Worm (Caenorhabditis elegans) whole organism, L2 larva: ENCODE measurements around the gene C37C3.17.

ENCODE experiments used
- C34F6.9 ChIP-seq: fragments of 150-350 bp; optimal IDR thresholded peaks from 2 replicates; lab custom pipeline; 2014; ENCODE audit warnings: missing biosample characterization, missing genetic modification characterization
- F13H6.1 ChIP-seq: sonication (generic microtip); optimal IDR thresholded peaks from 2 replicates; lab custom pipeline; 2016; ENCODE audit warnings: missing genetic modification characterization, missing compliant biosample characterization
- R02D3.7 ChIP-seq: fragments of 150-350 bp; optimal IDR thresholded peaks from 2 replicates; lab custom pipeline; 2014; ENCODE audit warnings: missing biosample characterization, missing genetic modification characterization
- Y55F3AM.14 ChIP-seq: fragments of 200-800 bp; sonication (Bioruptor generic); optimal IDR thresholded peaks from 2 replicates; lab custom pipeline; 2018; ENCODE audit warnings: mild to moderate bottlenecking, missing genetic modification characterization, missing compliant biosample characterization
- ZK546.5 ChIP-seq: sonication (generic microtip); optimal IDR thresholded peaks from 2 replicates; lab custom pipeline; 2017; ENCODE audit warnings: missing biosample characterization, missing genetic modification characterization
- alr-1 ChIP-seq: fragments of 150-350 bp; optimal IDR thresholded peaks from 2 replicates; lab custom pipeline; 2014; ENCODE audit warnings: missing biosample characterization, missing genetic modification characterization
- aly-2 ChIP-seq: fragments of 150-350 bp; optimal IDR thresholded peaks from 2 replicates; lab custom pipeline; 2014; ENCODE audit warnings: missing biosample characterization, missing genetic modification characterization
- ama-1 ChIP-seq: fragments of 150-350 bp; optimal IDR thresholded peaks from 2 replicates; lab custom pipeline; 2018; ENCODE audit warnings: inconsistent platforms
- blmp-1 ChIP-seq: sonication (generic microtip); optimal IDR thresholded peaks from 2 replicates; lab custom pipeline; 2017; ENCODE audit warnings: missing genetic modification characterization, mild to moderate bottlenecking, missing compliant biosample characterization, antibody characterized with exemption, moderate library complexity; ENCODE audit not compliant: insufficient read depth
- ceh-16 ChIP-seq: fragments of 150-350 bp; optimal IDR thresholded peaks from 2 replicates; lab custom pipeline; 2014; ENCODE audit warnings: missing biosample characterization, missing genetic modification characterization
- ceh-82 ChIP-seq: fragments of 150-350 bp; optimal IDR thresholded peaks from 2 replicates; lab custom pipeline; 2014; ENCODE audit warnings: missing biosample characterization, missing genetic modification characterization
- crh-2 ChIP-seq: sonication (generic microtip); optimal IDR thresholded peaks from 2 replicates; lab custom pipeline; 2017; ENCODE audit warnings: missing biosample characterization, missing genetic modification characterization
- dmd-4 ChIP-seq: sonication (generic microtip); optimal IDR thresholded peaks from 2 replicates; lab custom pipeline; 2017; ENCODE audit warnings: missing biosample characterization, missing genetic modification characterization
- egl-27 ChIP-seq: sonication (generic microtip); optimal IDR thresholded peaks from 3 replicates; lab custom pipeline; 2017; ENCODE audit warnings: missing biosample characterization, missing genetic modification reagents, missing genetic modification characterization
- elt-1 ChIP-seq: fragments of 150-350 bp; optimal IDR thresholded peaks from 2 replicates; lab custom pipeline; 2014; ENCODE audit warnings: missing biosample characterization, missing genetic modification characterization
- elt-3 ChIP-seq: sonication (generic microtip); optimal IDR thresholded peaks from 2 replicates; lab custom pipeline; 2017; ENCODE audit warnings: missing biosample characterization, missing genetic modification characterization
- fos-1 ChIP-seq: fragments of 150-350 bp; optimal IDR thresholded peaks from 2 replicates; lab custom pipeline; 2014; ENCODE audit warnings: missing biosample characterization, missing genetic modification characterization
- gmeb-1 ChIP-seq: fragments of 150-350 bp; optimal IDR thresholded peaks from 2 replicates; lab custom pipeline; 2014; ENCODE audit warnings: missing biosample characterization, missing genetic modification characterization
- lin-11 ChIP-seq: fragments of 150-350 bp; sonication (generic microtip); optimal IDR thresholded peaks from 2 replicates; lab custom pipeline; 2014; ENCODE audit warnings: missing biosample characterization, missing genetic modification characterization, inconsistent platforms, mixed read lengths
- lin-13 ChIP-seq: fragments of 150-350 bp; optimal IDR thresholded peaks from 2 replicates; lab custom pipeline; 2014; ENCODE audit warnings: missing biosample characterization, missing genetic modification reagents, missing genetic modification characterization
- lin-39 ChIP-seq: fragments of 150-350 bp; optimal IDR thresholded peaks from 2 replicates; lab custom pipeline; 2014; ENCODE audit warnings: missing biosample characterization, missing genetic modification reagents, missing genetic modification characterization
- lsy-2 ChIP-seq, 2 experiments: fragments of 150-350 bp in 1 of 2; sonication (generic microtip) in 1 of 2; optimal IDR thresholded peaks; 2 replicates each; lab custom pipeline; 2014 to 2017; ENCODE audit warnings: missing biosample characterization in 2 of 2, missing genetic modification characterization in 2 of 2
- mab-5 ChIP-seq: fragments of 150-350 bp; optimal IDR thresholded peaks from 2 replicates; lab custom pipeline; 2014; ENCODE audit warnings: missing biosample characterization, missing genetic modification characterization
- mbf-1 ChIP-seq: sonication (generic microtip); optimal IDR thresholded peaks from 2 replicates; lab custom pipeline; 2017; ENCODE audit warnings: missing biosample characterization, missing genetic modification characterization
- mdl-1 ChIP-seq, 2 experiments: fragments of 150-350 bp in 1 of 2; sonication (generic microtip) in 1 of 2; optimal IDR thresholded peaks; 2 replicates each; lab custom pipeline; 2017; ENCODE audit warnings: missing biosample characterization in 2 of 2, missing genetic modification characterization in 2 of 2
- nhr-10 ChIP-seq: sonication (generic microtip); optimal IDR thresholded peaks from 2 replicates; lab custom pipeline; 2017; ENCODE audit warnings: missing biosample characterization, missing genetic modification characterization
- nhr-11 ChIP-seq: fragments of 150-350 bp; optimal IDR thresholded peaks from 2 replicates; lab custom pipeline; 2014; ENCODE audit warnings: missing biosample characterization, missing genetic modification characterization
- nhr-12 ChIP-seq: fragments of 150-350 bp; optimal IDR thresholded peaks from 2 replicates; lab custom pipeline; 2014; ENCODE audit warnings: missing biosample characterization, missing genetic modification characterization
- nhr-129 ChIP-seq: fragments of 150-350 bp; optimal IDR thresholded peaks from 2 replicates; lab custom pipeline; 2014; ENCODE audit warnings: missing biosample characterization, missing genetic modification characterization
- nhr-21 ChIP-seq: fragments of 150-350 bp; optimal IDR thresholded peaks from 2 replicates; lab custom pipeline; 2014; ENCODE audit warnings: missing biosample characterization, missing genetic modification characterization
- nhr-23 ChIP-seq: fragments of 150-350 bp; optimal IDR thresholded peaks from 2 replicates; lab custom pipeline; 2014; ENCODE audit warnings: missing biosample characterization, missing genetic modification reagents, missing genetic modification characterization
- nhr-237 ChIP-seq: fragments of 150-350 bp; optimal IDR thresholded peaks from 2 replicates; lab custom pipeline; 2014; ENCODE audit warnings: missing biosample characterization, missing genetic modification characterization
- nhr-25 ChIP-seq: fragments of 150-350 bp; sonication (generic microtip); optimal IDR thresholded peaks from 3 replicates; lab custom pipeline; 2014; ENCODE audit warnings: missing biosample characterization, missing genetic modification characterization
- nhr-6 ChIP-seq: fragments of 150-350 bp; optimal IDR thresholded peaks from 2 replicates; lab custom pipeline; 2014; ENCODE audit warnings: missing biosample characterization, missing genetic modification characterization
- nhr-77 ChIP-seq: fragments of 150-350 bp; optimal IDR thresholded peaks from 2 replicates; lab custom pipeline; 2014; ENCODE audit warnings: missing biosample characterization, missing genetic modification characterization
- peb-1 ChIP-seq: fragments of 150-350 bp; optimal IDR thresholded peaks from 2 replicates; lab custom pipeline; 2014; ENCODE audit warnings: missing biosample characterization, missing genetic modification characterization
- sem-4 ChIP-seq: fragments of 150-350 bp; optimal IDR thresholded peaks from 2 replicates; lab custom pipeline; 2014; ENCODE audit warnings: missing biosample characterization, missing genetic modification reagents, missing genetic modification characterization
- skn-1 ChIP-seq: sonication (generic microtip); optimal IDR thresholded peaks from 2 replicates; lab custom pipeline; 2017; ENCODE audit warnings: missing biosample characterization, missing genetic modification characterization
- sma-3 ChIP-seq: sonication (generic microtip); optimal IDR thresholded peaks from 2 replicates; lab custom pipeline; 2016; ENCODE audit warnings: missing genetic modification reagents, missing genetic modification characterization, missing compliant biosample characterization
- sma-9 ChIP-seq, 2 experiments: fragments of 150-350 bp in 1 of 2; sonication (generic microtip) in 1 of 2; optimal IDR thresholded peaks; 2 replicates each; lab custom pipeline; 2014 to 2016; ENCODE audit warnings: missing genetic modification characterization in 2 of 2, mild to moderate bottlenecking in 1 of 2, missing biosample characterization in 1 of 2, missing compliant biosample characterization in 1 of 2, missing genetic modification reagents in 1 of 2, moderate library complexity in 1 of 2
- snpc-4 ChIP-seq: fragments of 150-350 bp; optimal IDR thresholded peaks from 2 replicates; lab custom pipeline; 2014; ENCODE audit warnings: missing biosample characterization, missing genetic modification characterization
- unc-39 ChIP-seq: fragments of 150-350 bp; optimal IDR thresholded peaks from 2 replicates; lab custom pipeline; 2014; ENCODE audit warnings: missing biosample characterization, missing genetic modification characterization
- unc-55 ChIP-seq: fragments of 150-350 bp; sonication (generic microtip); optimal IDR thresholded peaks from 3 replicates; lab custom pipeline; 2014; ENCODE audit warnings: missing biosample characterization, missing genetic modification reagents, missing genetic modification characterization
- unc-62 ChIP-seq: fragments of 150-350 bp; optimal IDR thresholded peaks from 2 replicates; lab custom pipeline; 2014; ENCODE audit warnings: missing biosample characterization, missing genetic modification reagents, missing genetic modification characterization
- zag-1 ChIP-seq: fragments of 150-350 bp; optimal IDR thresholded peaks from 2 replicates; lab custom pipeline; 2014; ENCODE audit warnings: missing biosample characterization, missing genetic modification characterization
- ztf-1 ChIP-seq: fragments of 200-800 bp; sonication (Bioruptor generic); conservative IDR thresholded peaks from 2 replicates; pipeline ENCODE4 v1.3.6; 2022; ENCODE audit warnings: missing genetic modification characterization, missing compliant biosample characterization
- ztf-11 ChIP-seq: sonication (generic microtip); optimal IDR thresholded peaks from 2 replicates; lab custom pipeline; 2017; ENCODE audit warnings: missing biosample characterization, missing genetic modification characterization
- ztf-4 ChIP-seq: fragments of 150-350 bp; optimal IDR thresholded peaks from 2 replicates; lab custom pipeline; 2014; ENCODE audit warnings: missing biosample characterization, missing genetic modification characterization

Gene C37C3.17

ce11 chrV:7856641-7857040 lies 5.1 kb downstream of the C37C3.17 start:
- no peak for TF ChIP-seq ztf-11 (tag; lab: Kevin White, UChicago)
- TF ChIP-seq blmp-1 (tag; lab: Kevin White, UChicago): no peak

- TF ChIP-seq nhr-11: no peak
- peak; percentile 5 for TF ChIP-seq ama-1 (lab: Kevin White, UChicago)
- no peak for TF ChIP-seq unc-39 (tag; lab: Kevin White, UChicago)
- no peak for TF ChIP-seq nhr-10 (tag; lab: Kevin White, UChicago)
- TF ChIP-seq lin-39 (tag; lab: Kevin White, UChicago): no peak
- TF ChIP-seq Y55F3AM.14 (GFP tag; lab: Kevin White, UChicago): peak; percentile 37
- no peak for TF ChIP-seq snpc-4
- no peak for TF ChIP-seq C34F6.9
- TF ChIP-seq, all 48 proteins: peak for 2
Observed at ce11 chrV:7855382-7855994, 6.2 kb downstream of the C37C3.17 start, which contains the start of gene C37C3.2. Gene C37C3.2, plus strand, starts transcription at chrV:7855944.

- TF ChIP-seq ztf-1 (GFP tag; lab: Robert Waterston, UW): no peak
- no peak for TF ChIP-seq dmd-4 (tag; lab: Kevin White, UChicago)
- peak; percentile 31 for TF ChIP-seq ztf-4 (tag; lab: Kevin White, UChicago)
- TF ChIP-seq lin-11 (tag; lab: Kevin White, UChicago): peak; percentile 95
- TF ChIP-seq alr-1 (tag; lab: Kevin White, UChicago): no peak
- TF ChIP-seq blmp-1 (tag; lab: Kevin White, UChicago): peak; percentile 65
- TF ChIP-seq ceh-82 (tag; lab: Kevin White, UChicago): no peak
- peak; percentile 63 for TF ChIP-seq sma-3 (GFP tag; lab: Kevin White, UChicago)
- TF ChIP-seq crh-2 (tag; lab: Kevin White, UChicago): peak; percentile 99
- TF ChIP-seq mdl-1 (tag; optimal IDR thresholded peaks at IDR 0.05; lab: Kevin White, UChicago): peak in 1 of 2 experiments; percentile 58
- TF ChIP-seq nhr-25: peak; percentile 59
- no peak for TF ChIP-seq ZK546.5 (tag; lab: Kevin White, UChicago)
- peak; percentile 74 for TF ChIP-seq gmeb-1 (tag; lab: Kevin White, UChicago)
- TF ChIP-seq nhr-21 (tag; lab: Kevin White, UChicago): peak; percentile 79
- peak; percentile 85 for TF ChIP-seq fos-1 (tag; lab: Kevin White, UChicago)
- no peak for TF ChIP-seq nhr-23 (tag; lab: Kevin White, UChicago)
- TF ChIP-seq sma-9 (GFP tag; optimal IDR thresholded peaks at IDR 0.05; lab: Kevin White, UChicago): peak; percentile 90
- no peak for TF ChIP-seq sma-9 (tag; optimal IDR thresholded peaks at IDR 0.05; lab: Kevin White, UChicago)
- TF ChIP-seq unc-62 (GFP tag; lab: Kevin White, UChicago): no peak
- no peak for TF ChIP-seq nhr-10 (tag; lab: Kevin White, UChicago)
- TF ChIP-seq aly-2: no peak
- no peak for TF ChIP-seq zag-1 (tag; lab: Kevin White, UChicago)
- TF ChIP-seq elt-3 (tag; lab: Kevin White, UChicago): no peak
- no peak for TF ChIP-seq peb-1 (tag; lab: Kevin White, UChicago)
- no peak for TF ChIP-seq nhr-77
- peak; percentile 79 for TF ChIP-seq F13H6.1 (tag; lab: Kevin White, UChicago)
- peak; percentile 0 to 83 for TF ChIP-seq lsy-2 (tag; optimal IDR thresholded peaks at IDR 0.05; lab: Kevin White, UChicago)
- no peak for TF ChIP-seq nhr-11
- no peak for TF ChIP-seq elt-1 (tag; lab: Kevin White, UChicago)
- TF ChIP-seq ceh-16 (tag; lab: Kevin White, UChicago): no peak
- TF ChIP-seq nhr-129 (tag; lab: Kevin White, UChicago): peak; percentile 92
- no peak for TF ChIP-seq nhr-12
- TF ChIP-seq skn-1 (tag; lab: Kevin White, UChicago): peak; percentile 80
- TF ChIP-seq Y55F3AM.14 (GFP tag; lab: Kevin White, UChicago): no peak
- TF ChIP-seq lin-39 (tag; lab: Kevin White, UChicago): no peak
- no peak for TF ChIP-seq ztf-11 (tag; lab: Kevin White, UChicago)
- peak; percentile 81 for TF ChIP-seq unc-55 (GFP tag; lab: Kevin White, UChicago)
- no peak for TF ChIP-seq nhr-237
- peak; percentile 45 for TF ChIP-seq sem-4
- no peak for TF ChIP-seq R02D3.7
- TF ChIP-seq unc-39 (tag; lab: Kevin White, UChicago): no peak
- TF ChIP-seq nhr-6: peak; percentile 56
- TF ChIP-seq C34F6.9: peak; percentile 86
- no peak for TF ChIP-seq mbf-1 (tag; lab: Kevin White, UChicago)
- TF ChIP-seq snpc-4: peak; percentile 88
- TF ChIP-seq egl-27 (tag; lab: Kevin White, UChicago): peak; percentile 71
- TF ChIP-seq ama-1 (lab: Kevin White, UChicago): peak; percentile 29
- TF ChIP-seq lin-13: peak; percentile 66
- no peak for TF ChIP-seq mab-5 (tag; lab: Kevin White, UChicago)
Observed at ce11 chrV:7854603-7855002, 7.1 kb downstream of the C37C3.17 start, which contains the start of the genes C37C3.9 and C37C3.18. Gene C37C3.9, minus strand, starts transcription at chrV:7854700. Gene C37C3.18, plus strand, starts transcription at chrV:7854993.
